Worm (Caenorhabditis elegans) whole organism, L2 larva: ENCODE results near the gene W01D2.1.

Experiments
- F13H6.1 ChIP-seq: sonication (generic microtip); optimal IDR thresholded peaks from 2 replicates; lab custom pipeline; 2016; ENCODE audit warnings: missing genetic modification characterization, missing compliant biosample characterization
- egl-27 ChIP-seq: sonication (generic microtip); optimal IDR thresholded peaks from 3 replicates; lab custom pipeline; 2017; ENCODE audit warnings: missing biosample characterization, missing genetic modification reagents, missing genetic modification characterization
- mbf-1 ChIP-seq: sonication (generic microtip); optimal IDR thresholded peaks from 2 replicates; lab custom pipeline; 2017; ENCODE audit warnings: missing biosample characterization, missing genetic modification characterization
- nhr-12 ChIP-seq: fragments of 150-350 bp; optimal IDR thresholded peaks from 2 replicates; lab custom pipeline; 2014; ENCODE audit warnings: missing biosample characterization, missing genetic modification characterization
- ztf-11 ChIP-seq: sonication (generic microtip); optimal IDR thresholded peaks from 2 replicates; lab custom pipeline; 2017; ENCODE audit warnings: missing biosample characterization, missing genetic modification characterization

DNA sequence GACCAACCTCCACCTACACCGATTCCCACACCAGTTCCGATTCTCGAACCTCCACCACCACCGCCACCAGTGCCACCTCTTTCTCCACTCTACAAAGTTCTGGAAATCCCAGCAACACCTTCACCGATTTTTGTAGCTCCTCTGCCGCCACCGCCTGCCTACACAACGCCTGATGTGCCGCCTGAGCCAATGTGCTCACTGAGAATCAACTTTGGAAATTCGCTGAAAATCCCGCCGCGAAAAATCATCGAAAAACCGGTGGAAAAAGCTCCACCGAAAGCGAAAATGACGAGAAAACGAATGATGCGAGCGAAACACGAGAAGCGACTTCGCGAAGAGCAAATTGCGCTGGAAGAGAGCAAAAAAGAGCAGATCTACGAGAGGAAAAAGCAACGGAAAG, 35.5 kb upstream of the W01D2.1 start:
- no peak for TF ChIP-seq egl-27
- no peak for TF ChIP-seq mbf-1
- no peak for TF ChIP-seq ztf-11 (tag; lab: Kevin White, UChicago)
- TF ChIP-seq F13H6.1 (tag; lab: Kevin White, UChicago) = no peak
- no peak for TF ChIP-seq nhr-12 (tag; lab: Kevin White, UChicago)
